Worm (Caenorhabditis elegans): ENCODE measurements around the gene ZK757.1.

The ZK757.1 gene

ce11 chrIII:9874515-9874914 is 3.6 kb upstream of the ZK757.1 start:
- TF ChIP-seq ztf-4 (tag; optimal IDR thresholded peaks at IDR 0.05): no peak
- no peak for TF ChIP-seq unc-55 (GFP tag; optimal IDR thresholded peaks at IDR 0.05)
- no peak for TF ChIP-seq snpc-4 (tag; optimal IDR thresholded peaks at IDR 0.05)
- no peak for TF ChIP-seq ceh-82 (tag; optimal IDR thresholded peaks at IDR 0.05)
- TF ChIP-seq nhr-21 (tag; optimal IDR thresholded peaks at IDR 0.05): no peak

ce11 chrIII:9867780-9868503 is 3.0 kb downstream of the ZK757.1 start, which contains the start of gene dhhc-4:
Gene dhhc-4 (minus strand): TSS chrIII:9867792.
- peak; percentile 69 for TF ChIP-seq blmp-1 (tag; optimal IDR thresholded peaks at IDR 0.05; ENCODE audit: insufficient read depth)
- peak; percentile 22 for TF ChIP-seq ztf-4 (tag; optimal IDR thresholded peaks at IDR 0.05)
- peak; percentile 46 for TF ChIP-seq C34F6.9 (tag; optimal IDR thresholded peaks at IDR 0.05)
- no peak for TF ChIP-seq mdl-1 (tag; optimal IDR thresholded peaks at IDR 0.05)
- peak; percentile 80 for TF ChIP-seq F13H6.1 (tag; optimal IDR thresholded peaks at IDR 0.05)
- peak; percentile 94 for TF ChIP-seq gmeb-1 (tag; optimal IDR thresholded peaks at IDR 0.05)
- peak; percentile 66 for TF ChIP-seq mab-5 (tag; optimal IDR thresholded peaks at IDR 0.05)
- peak; percentile 5 for TF ChIP-seq crh-2 (tag; optimal IDR thresholded peaks at IDR 0.05)
- TF ChIP-seq egl-27 (tag; optimal IDR thresholded peaks at IDR 0.05): no peak
- TF ChIP-seq sma-3 (GFP tag; optimal IDR thresholded peaks at IDR 0.05): peak; percentile 71
- TF ChIP-seq nhr-6 (tag; optimal IDR thresholded peaks at IDR 0.05): no peak
- TF ChIP-seq sem-4 (tag; optimal IDR thresholded peaks at IDR 0.05): no peak
- TF ChIP-seq unc-62 (GFP tag; optimal IDR thresholded peaks at IDR 0.05): no peak
- TF ChIP-seq lin-13 (GFP tag; optimal IDR thresholded peaks at IDR 0.05): peak; percentile 56
- no peak for TF ChIP-seq lin-11 (tag; optimal IDR thresholded peaks at IDR 0.05)
- no peak for TF ChIP-seq mbf-1 (tag; optimal IDR thresholded peaks at IDR 0.05)
- peak; percentile 89 for TF ChIP-seq fos-1 (tag; optimal IDR thresholded peaks at IDR 0.05)
- TF ChIP-seq lin-39 (tag; optimal IDR thresholded peaks at IDR 0.05): no peak
- peak; percentile 25 for TF ChIP-seq snpc-4 (tag; optimal IDR thresholded peaks at IDR 0.05)
- no peak for TF ChIP-seq nhr-23 (tag; optimal IDR thresholded peaks at IDR 0.05)
- peak; percentile 51 for TF ChIP-seq nhr-21 (tag; optimal IDR thresholded peaks at IDR 0.05)
- peak; percentile 53 for TF ChIP-seq dmd-4 (tag; optimal IDR thresholded peaks at IDR 0.05)
- peak; percentile 81 for TF ChIP-seq sma-9 (GFP tag; optimal IDR thresholded peaks at IDR 0.05)
- no peak for TF ChIP-seq sma-9 (tag; optimal IDR thresholded peaks at IDR 0.05)
- TF ChIP-seq unc-55 (GFP tag; optimal IDR thresholded peaks at IDR 0.05): peak; percentile 80
- TF ChIP-seq lsy-2 (tag; optimal IDR thresholded peaks at IDR 0.05): peak; percentile 52 to 81

ce11 chrIII:9867352-9867751 is 3.6 kb downstream of the ZK757.1 start:
- peak; percentile 13 for TF ChIP-seq sma-3 (GFP tag; optimal IDR thresholded peaks at IDR 0.05)
- no peak for TF ChIP-seq lsy-2 (tag; optimal IDR thresholded peaks at IDR 0.05)
- no peak for TF ChIP-seq F13H6.1 (tag; optimal IDR thresholded peaks at IDR 0.05)

DNA sequence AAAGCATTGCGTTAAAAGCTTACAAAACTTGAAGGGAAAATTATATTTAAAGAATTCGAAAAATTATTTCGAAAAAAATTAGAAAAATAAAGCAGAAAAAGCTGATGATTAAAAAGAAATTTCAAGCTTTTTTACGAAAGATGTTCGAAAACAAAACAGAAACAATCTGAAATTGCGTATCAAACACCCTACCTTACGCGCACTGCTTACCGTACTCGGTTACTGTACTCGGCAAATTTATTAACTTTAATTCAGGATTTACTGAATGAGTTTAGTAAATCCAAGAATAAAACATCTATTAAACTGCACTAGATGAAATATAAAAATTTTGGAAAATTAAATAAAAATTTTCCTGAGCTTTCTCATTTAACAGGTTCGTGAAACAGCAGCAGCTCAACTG is 8.5 kb downstream of the ZK757.1 start:
- peak in 1 of 2 experiments; percentile 44 for TF ChIP-seq lsy-2 (tag; optimal IDR thresholded peaks at IDR 0.05)
- no peak for TF ChIP-seq lin-13 (GFP tag; optimal IDR thresholded peaks at IDR 0.05)
- TF ChIP-seq ama-1 (optimal IDR thresholded peaks at IDR 0.05): no peak
- TF ChIP-seq sem-4 (tag; optimal IDR thresholded peaks at IDR 0.05): no peak
- TF ChIP-seq sma-3 (GFP tag; optimal IDR thresholded peaks at IDR 0.05): no peak

- TF ChIP-seq lsy-2 (tag; optimal IDR thresholded peaks at IDR 0.05): peak; percentile 35 to 50
- no peak for TF ChIP-seq nhr-25 (tag; optimal IDR thresholded peaks at IDR 0.05)
- peak; percentile 20 for TF ChIP-seq fos-1 (tag; optimal IDR thresholded peaks at IDR 0.05)
- TF ChIP-seq F13H6.1 (tag; optimal IDR thresholded peaks at IDR 0.05): peak; percentile 31
- TF ChIP-seq nhr-11 (tag; optimal IDR thresholded peaks at IDR 0.05): no peak
- TF ChIP-seq nhr-10 (tag; optimal IDR thresholded peaks at IDR 0.05): no peak
- TF ChIP-seq Y55F3AM.14 (GFP tag; optimal IDR thresholded peaks at IDR 0.05): peak; percentile 61
- peak; percentile 16 for TF ChIP-seq sma-3 (GFP tag; optimal IDR thresholded peaks at IDR 0.05)
- peak; percentile 70 for TF ChIP-seq gmeb-1 (tag; optimal IDR thresholded peaks at IDR 0.05)
- no peak for TF ChIP-seq lin-39 (tag; optimal IDR thresholded peaks at IDR 0.05)
- peak; percentile 58 for TF ChIP-seq crh-2 (tag; optimal IDR thresholded peaks at IDR 0.05)
- TF ChIP-seq unc-55 (GFP tag; optimal IDR thresholded peaks at IDR 0.05): peak; percentile 64
- TF ChIP-seq sem-4 (tag; optimal IDR thresholded peaks at IDR 0.05): peak; percentile 1
- no peak for TF ChIP-seq nhr-21 (tag; optimal IDR thresholded peaks at IDR 0.05)
- TF ChIP-seq C34F6.9 (tag; optimal IDR thresholded peaks at IDR 0.05): peak; percentile 48
- peak; percentile 37 for TF ChIP-seq mab-5 (tag; optimal IDR thresholded peaks at IDR 0.05)
- peak; percentile 79 for TF ChIP-seq nhr-129 (tag; optimal IDR thresholded peaks at IDR 0.05)
- peak; percentile 53 for TF ChIP-seq lin-11 (tag; optimal IDR thresholded peaks at IDR 0.05)
- TF ChIP-seq nhr-6 (tag; optimal IDR thresholded peaks at IDR 0.05): no peak
- TF ChIP-seq blmp-1 (tag; optimal IDR thresholded peaks at IDR 0.05; ENCODE audit: insufficient read depth): no peak
- TF ChIP-seq R02D3.7 (tag; optimal IDR thresholded peaks at IDR 0.05): no peak
- peak in 1 of 2 experiments; percentile 17 for TF ChIP-seq mdl-1 (tag; optimal IDR thresholded peaks at IDR 0.05)
- TF ChIP-seq ztf-4 (tag; optimal IDR thresholded peaks at IDR 0.05): peak; percentile 42
- TF ChIP-seq peb-1 (tag; optimal IDR thresholded peaks at IDR 0.05): no peak
- TF ChIP-seq sma-9 (GFP tag; optimal IDR thresholded peaks at IDR 0.05): peak; percentile 78
- TF ChIP-seq sma-9 (tag; optimal IDR thresholded peaks at IDR 0.05): no peak
These were observed 9.2 kb downstream of the ZK757.1 start for ce11 chrIII:9861470-9862342.

All from whole organism, L2 larva.